Worm (Caenorhabditis elegans): ENCODE results near the gene F38C2.7.

F38C2.7 gene

ce11 chrIV:16306918-16307317, 29.7 kb upstream of the F38C2.7 start:
- TF ChIP-seq peb-1 (tag; optimal IDR thresholded peaks at IDR 0.05) = no peak
- no peak for TF ChIP-seq egl-27 (tag; optimal IDR thresholded peaks at IDR 0.05)

DNA sequence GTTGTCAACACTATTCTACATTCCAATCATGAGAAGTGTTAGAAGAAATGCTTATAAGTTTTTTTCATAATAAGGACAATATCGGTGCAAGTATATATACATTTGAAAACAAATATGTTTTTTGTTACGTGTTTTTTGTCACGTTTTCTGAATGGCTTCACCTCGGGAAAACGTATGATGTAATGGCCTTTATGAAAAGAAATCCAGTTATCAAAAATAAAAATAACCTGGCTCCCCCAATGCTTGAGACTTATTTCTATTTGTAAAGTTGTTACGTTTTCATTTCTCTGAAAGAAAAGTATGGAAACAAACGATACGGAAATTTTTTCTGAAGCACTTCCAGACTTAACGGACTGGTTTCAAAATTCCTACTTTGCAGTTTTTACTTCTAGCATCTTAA, 21.7 kb upstream of the F38C2.7 start, which contains the start of gene srz-72:
TSS of gene srz-72 (plus strand) at position 301 of the 400 bp plus-strand sequence.
- TF ChIP-seq ama-1 (optimal IDR thresholded peaks at IDR 0.05) = no peak
- TF ChIP-seq nhr-23 (tag; optimal IDR thresholded peaks at IDR 0.05) = no peak
- no peak for TF ChIP-seq sma-9 (GFP tag; optimal IDR thresholded peaks at IDR 0.05)
- TF ChIP-seq sma-9 (tag; optimal IDR thresholded peaks at IDR 0.05) = no peak
- TF ChIP-seq ztf-11 (tag; optimal IDR thresholded peaks at IDR 0.05) = no peak
- no peak for TF ChIP-seq mdl-1 (tag; optimal IDR thresholded peaks at IDR 0.05)
- no peak for TF ChIP-seq nhr-129 (tag; optimal IDR thresholded peaks at IDR 0.05)
- TF ChIP-seq R02D3.7 (tag; optimal IDR thresholded peaks at IDR 0.05) = no peak
- TF ChIP-seq gmeb-1 (tag; optimal IDR thresholded peaks at IDR 0.05) = no peak

DNA sequence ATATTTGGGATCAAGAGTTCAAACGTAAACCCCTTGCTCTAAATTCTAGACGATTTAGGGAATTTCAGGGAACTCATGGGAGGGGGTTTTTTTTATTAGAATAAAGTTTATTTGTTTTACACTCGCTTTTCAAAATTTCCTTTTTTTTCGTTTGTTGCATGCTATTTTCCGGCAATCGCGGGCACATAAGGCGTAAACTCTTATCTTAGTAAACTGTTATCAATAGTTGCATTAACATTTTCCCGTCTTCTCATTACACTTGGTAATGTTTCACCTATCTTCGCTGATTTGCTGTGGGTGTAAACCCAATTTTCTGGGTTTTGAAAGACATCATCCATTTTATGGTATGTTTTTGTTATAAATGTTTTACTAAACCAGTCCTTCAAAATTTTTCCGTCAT, 16.7 kb upstream of the F38C2.7 start:
- TF ChIP-seq ceh-82 (tag; optimal IDR thresholded peaks at IDR 0.05) (no peak), mab-5 (tag; optimal IDR thresholded peaks at IDR 0.05) (no peak), zag-1 (tag; optimal IDR thresholded peaks at IDR 0.05) (no peak), sma-9 (GFP tag; optimal IDR thresholded peaks at IDR 0.05) (no peak), sma-9 (tag; optimal IDR thresholded peaks at IDR 0.05) (no peak), nhr-11 (tag; optimal IDR thresholded peaks at IDR 0.05) (no peak), Y55F3AM.14 (GFP tag; optimal IDR thresholded peaks at IDR 0.05) (no peak), snpc-4 (tag; optimal IDR thresholded peaks at IDR 0.05) (no peak), ceh-16 (tag; optimal IDR thresholded peaks at IDR 0.05) (no peak), elt-3 (tag; optimal IDR thresholded peaks at IDR 0.05) (no peak), unc-55 (GFP tag; optimal IDR thresholded peaks at IDR 0.05) (no peak), ZK546.5 (tag; optimal IDR thresholded peaks at IDR 0.05) (no peak), unc-39 (tag; optimal IDR thresholded peaks at IDR 0.05) (no peak), R02D3.7 (tag; optimal IDR thresholded peaks at IDR 0.05) (no peak)

ce11 chrIV:16290745-16291144, 13.6 kb upstream of the F38C2.7 start, which contains the start of gene srz-75:
srz-75 (minus strand) TSS chrIV:16290845.
- TF ChIP-seq crh-2 (tag; optimal IDR thresholded peaks at IDR 0.05) (no peak), nhr-23 (tag; optimal IDR thresholded peaks at IDR 0.05) (no peak), mdl-1 (tag; optimal IDR thresholded peaks at IDR 0.05) (no peak), peb-1 (tag; optimal IDR thresholded peaks at IDR 0.05) (no peak), nhr-129 (tag; optimal IDR thresholded peaks at IDR 0.05) (no peak), zag-1 (tag; optimal IDR thresholded peaks at IDR 0.05) (no peak), ztf-4 (tag; optimal IDR thresholded peaks at IDR 0.05) (no peak), nhr-10 (tag; optimal IDR thresholded peaks at IDR 0.05) (no peak), snpc-4 (tag; optimal IDR thresholded peaks at IDR 0.05) (no peak), blmp-1 (tag; optimal IDR thresholded peaks at IDR 0.05; ENCODE audit: insufficient read depth) (no peak), ceh-82 (tag; optimal IDR thresholded peaks at IDR 0.05) (no peak), elt-1 (tag; optimal IDR thresholded peaks at IDR 0.05) (no peak), alr-1 (tag; optimal IDR thresholded peaks at IDR 0.05) (no peak), ztf-11 (tag; optimal IDR thresholded peaks at IDR 0.05) (no peak), unc-39 (tag; optimal IDR thresholded peaks at IDR 0.05) (no peak), nhr-237 (tag; optimal IDR thresholded peaks at IDR 0.05) (no peak), sma-3 (GFP tag; optimal IDR thresholded peaks at IDR 0.05) (no peak), nhr-21 (tag; optimal IDR thresholded peaks at IDR 0.05) (no peak), mab-5 (tag; optimal IDR thresholded peaks at IDR 0.05) (no peak), Y55F3AM.14 (GFP tag; optimal IDR thresholded peaks at IDR 0.05) (no peak)

ce11 chrIV:16280614-16281013, 3.4 kb upstream of the F38C2.7 start, which contains the start of gene clec-191:
clec-191 (minus strand) TSS chrIV:16280714.
- no peak for TF ChIP-seq ama-1 (optimal IDR thresholded peaks at IDR 0.05)
- no peak for TF ChIP-seq ztf-1 (GFP tag; conservative IDR thresholded peaks at IDR 0.05)
- no peak for TF ChIP-seq nhr-12 (tag; optimal IDR thresholded peaks at IDR 0.05)
- TF ChIP-seq lsy-2 (tag; optimal IDR thresholded peaks at IDR 0.05) = no peak
- no peak for TF ChIP-seq nhr-25 (tag; optimal IDR thresholded peaks at IDR 0.05)
- TF ChIP-seq nhr-129 (tag; optimal IDR thresholded peaks at IDR 0.05) = no peak

All from whole organism, L2 larva.